Worm (Caenorhabditis elegans): ENCODE results near the gene C47E12.14.

C47E12.14 gene

ce11 chrIV:9976284-9976683 lies at the start of gene C47E12.14:
Gene C47E12.14 (minus strand): TSS chrIV:9976384.
- TF ChIP-seq nhr-84 (tag; optimal IDR thresholded peaks at IDR 0.05) (no peak), snu-23 (GFP tag; optimal IDR thresholded peaks at IDR 0.05) (no peak), snpc-4 (tag; optimal IDR thresholded peaks at IDR 0.05) (no peak), jun-1 (tag; optimal IDR thresholded peaks at IDR 0.05) (no peak), fkh-10 (GFP tag; optimal IDR thresholded peaks at IDR 0.05) (no peak), lir-3 (tag; optimal IDR thresholded peaks at IDR 0.05; ENCODE audit: poor library complexity) (no peak), mdl-1 (tag; optimal IDR thresholded peaks at IDR 0.05) (no peak), lsy-2 (tag; optimal IDR thresholded peaks at IDR 0.05) (no peak), C04F5.9 (tag; optimal IDR thresholded peaks at IDR 0.05) (no peak)

ce11 chrIV:10022991-10023390 lies 46.8 kb upstream of the C47E12.14 start, which contains the start of gene F44D12.8:
Gene F44D12.8 (plus strand): TSS chrIV:10023291.
- TF ChIP-seq egl-27 (tag; optimal IDR thresholded peaks at IDR 0.05), result no peak
- no peak for TF ChIP-seq nhr-47 (tag; optimal IDR thresholded peaks at IDR 0.05)
- no peak for TF ChIP-seq isw-1 (GFP tag; IDR thresholded peaks at IDR 0.05)
- no peak for TF ChIP-seq F16B12.6 (tag; optimal IDR thresholded peaks at IDR 0.05)
- no peak for TF ChIP-seq ces-1 (GFP tag; optimal IDR thresholded peaks at IDR 0.05)
- TF ChIP-seq egl-13 (tag; optimal IDR thresholded peaks at IDR 0.05), result no peak
- TF ChIP-seq elt-3 (tag; optimal IDR thresholded peaks at IDR 0.05), result no peak
- TF ChIP-seq unc-62 (GFP tag; optimal IDR thresholded peaks at IDR 0.05), result no peak

ce11 chrIV:10021283-10021682 lies 45.1 kb upstream of the C47E12.14 start, which contains the start of gene F44D12.19:
Gene F44D12.19 (plus strand): TSS chrIV:10021583.
- TF ChIP-seq zip-4 (GFP tag; optimal IDR thresholded peaks at IDR 0.05) (no peak), alr-1 (tag; optimal IDR thresholded peaks at IDR 0.05; ENCODE audit: borderline replicate concordance) (no peak), sox-4 (tag; optimal IDR thresholded peaks at IDR 0.05) (no peak), unc-130 (tag; optimal IDR thresholded peaks at IDR 0.05) (no peak), nhr-237 (tag; optimal IDR thresholded peaks at IDR 0.05) (no peak), mdl-1 (tag; optimal IDR thresholded peaks at IDR 0.05) (no peak), pqm-1 (tag; optimal IDR thresholded peaks at IDR 0.05) (no peak), swsn-7 (tag; optimal IDR thresholded peaks at IDR 0.05) (no peak), rnt-1 (tag; optimal IDR thresholded peaks at IDR 0.05) (no peak), elt-2 (tag; optimal IDR thresholded peaks at IDR 0.05) (no peak)

- no peak for TF ChIP-seq alr-1 (tag; optimal IDR thresholded peaks at IDR 0.05; ENCODE audit: borderline replicate concordance)
- TF ChIP-seq mdl-1 (tag; optimal IDR thresholded peaks at IDR 0.05), result no peak
- TF ChIP-seq efl-1 (optimal IDR thresholded peaks at IDR 0.05), result no peak
- no peak for TF ChIP-seq efl-1 (GFP tag; optimal IDR thresholded peaks at IDR 0.05 in 1 of 2)
- no peak for TF ChIP-seq pag-3 (tag; optimal IDR thresholded peaks at IDR 0.05; ENCODE audit: borderline replicate concordance, insufficient read depth)
- TF ChIP-seq hlh-17 (GFP tag; optimal IDR thresholded peaks at IDR 0.05; ENCODE audit: borderline replicate concordance), result no peak
- no peak for TF ChIP-seq lir-3 (tag; optimal IDR thresholded peaks at IDR 0.05; ENCODE audit: poor library complexity)
- TF ChIP-seq nhr-28 (tag; optimal IDR thresholded peaks at IDR 0.05), result no peak
- no peak for TF ChIP-seq nhr-90 (tag; optimal IDR thresholded peaks at IDR 0.05; ENCODE audit: poor library complexity)
- no peak for TF ChIP-seq ceh-8 (GFP tag; optimal IDR thresholded peaks at IDR 0.05)
- no peak for TF ChIP-seq snu-23 (GFP tag; optimal IDR thresholded peaks at IDR 0.05)
- no peak for TF ChIP-seq unc-130 (tag; optimal IDR thresholded peaks at IDR 0.05)
- no peak for TF ChIP-seq hpl-2 (GFP tag; optimal IDR thresholded peaks at IDR 0.05)
- no peak for TF ChIP-seq nhr-47 (tag; optimal IDR thresholded peaks at IDR 0.05)
- no peak for TF ChIP-seq unc-30 (tag; optimal IDR thresholded peaks at IDR 0.05)
- TF ChIP-seq lin-13 (GFP tag; optimal IDR thresholded peaks at IDR 0.05), result no peak
- TF ChIP-seq ceh-63 (GFP tag; optimal IDR thresholded peaks at IDR 0.05), result no peak
- TF ChIP-seq isw-1 (GFP tag; IDR thresholded peaks at IDR 0.05), result no peak
- TF ChIP-seq C04F5.9 (tag; optimal IDR thresholded peaks at IDR 0.05), result no peak
- no peak for TF ChIP-seq ces-1 (GFP tag; optimal IDR thresholded peaks at IDR 0.05)
- TF ChIP-seq swsn-7 (tag; optimal IDR thresholded peaks at IDR 0.05), result no peak
Measured at ce11 chrIV:10017633-10018032, 41.4 kb upstream of the C47E12.14 start, which contains the start of gene F44D12.2. Gene F44D12.2 (minus strand): TSS chrIV:10017733.
